Worm (Caenorhabditis elegans) whole organism, late embryonic: ENCODE data around the gene bcas-2.

Experiments used
- C08G9.2 ChIP-seq: sonication (generic microtip); optimal IDR thresholded peaks from 2 replicates; lab custom pipeline; 2016; ENCODE audit warnings: mild to moderate bottlenecking, missing genetic modification characterization, moderate library complexity, missing compliant biosample characterization
- C38D4.7 ChIP-seq: fragments of 200-800 bp; sonication (Bioruptor generic); optimal IDR thresholded peaks from 2 replicates; lab custom pipeline; 2018; ENCODE audit warnings: mild to moderate bottlenecking, missing genetic modification characterization, moderate library complexity, missing compliant biosample characterization
- T23F11.4 ChIP-seq: fragments of 200-800 bp; sonication (Bioruptor generic); optimal IDR thresholded peaks from 2 replicates; lab custom pipeline; 2018; ENCODE audit warnings: mild to moderate bottlenecking, missing genetic modification characterization, missing compliant biosample characterization
- ahr-1 ChIP-seq: sonication (generic microtip); optimal IDR thresholded peaks from 2 replicates; lab custom pipeline; 2016; ENCODE audit warnings: missing genetic modification characterization, missing compliant biosample characterization
- ceh-2 ChIP-seq: sonication (generic microtip); optimal IDR thresholded peaks from 2 replicates; lab custom pipeline; 2016; ENCODE audit warnings: missing genotype, missing genetic modification characterization, missing compliant biosample characterization
- ceh-24 ChIP-seq: sonication (generic microtip); optimal IDR thresholded peaks from 2 replicates; lab custom pipeline; 2016; ENCODE audit warnings: mild to moderate bottlenecking, missing genetic modification characterization, missing compliant biosample characterization
- ceh-30 ChIP-seq: fragments of 150-350 bp; optimal IDR thresholded peaks from 2 replicates; lab custom pipeline; 2014; ENCODE audit warnings: missing biosample characterization, missing genetic modification characterization
- ceh-31 ChIP-seq: sonication (generic microtip); optimal IDR thresholded peaks from 2 replicates; lab custom pipeline; 2016; ENCODE audit warnings: missing genetic modification characterization, missing compliant biosample characterization
- ceh-48 ChIP-seq: sonication (generic microtip); optimal IDR thresholded peaks from 2 replicates; lab custom pipeline; 2016; ENCODE audit warnings: missing genetic modification characterization, inconsistent platforms, missing compliant biosample characterization
- ceh-6 ChIP-seq: fragments of 200-800 bp; sonication (Bioruptor generic); optimal IDR thresholded peaks from 2 replicates; lab custom pipeline; 2018; ENCODE audit warnings: mild to moderate bottlenecking, missing genetic modification characterization, missing compliant biosample characterization
- ceh-9 ChIP-seq: sonication (generic microtip); optimal IDR thresholded peaks from 2 replicates; lab custom pipeline; 2016; ENCODE audit warnings: mild to moderate bottlenecking, missing genetic modification characterization, inconsistent platforms, missing compliant biosample characterization
- che-1 ChIP-seq: sonication (generic microtip); optimal IDR thresholded peaks from 2 replicates; lab custom pipeline; 2016; ENCODE audit warnings: mild to moderate bottlenecking, missing genetic modification characterization, missing compliant biosample characterization
- dmd-4 ChIP-seq: sonication (generic microtip); optimal IDR thresholded peaks from 2 replicates; lab custom pipeline; 2016; ENCODE audit warnings: borderline replicate concordance, missing genetic modification characterization, missing compliant biosample characterization
- dve-1 ChIP-seq: sonication (generic microtip); optimal IDR thresholded peaks from 2 replicates; lab custom pipeline; 2017; ENCODE audit warnings: antibody characterized with exemption, mild to moderate bottlenecking, missing genetic modification characterization, missing compliant biosample characterization
- elt-2 ChIP-seq: sonication (generic microtip); optimal IDR thresholded peaks from 2 replicates; lab custom pipeline; 2016; ENCODE audit warnings: missing genetic modification reagents, missing genetic modification characterization, missing compliant biosample characterization
- elt-4 ChIP-seq: sonication (generic microtip); optimal IDR thresholded peaks from 2 replicates; lab custom pipeline; 2016; ENCODE audit warnings: missing genetic modification characterization, missing compliant biosample characterization
- ets-4 ChIP-seq: sonication (generic microtip); optimal IDR thresholded peaks from 2 replicates; lab custom pipeline; 2016; ENCODE audit warnings: missing genetic modification characterization, missing compliant biosample characterization
- fax-1 ChIP-seq: sonication (generic microtip); optimal IDR thresholded peaks from 2 replicates; lab custom pipeline; 2016; ENCODE audit warnings: missing genotype, missing genetic modification characterization, missing compliant biosample characterization
- fkh-10 ChIP-seq: fragments of 150-350 bp; optimal IDR thresholded peaks from 2 replicates; lab custom pipeline; 2014; ENCODE audit warnings: missing biosample characterization, missing genetic modification reagents, missing genetic modification characterization
- fkh-6 ChIP-seq: sonication (generic microtip); optimal IDR thresholded peaks from 2 replicates; lab custom pipeline; 2016; ENCODE audit warnings: missing genetic modification characterization, missing compliant biosample characterization
- gmeb-2 ChIP-seq: sonication (generic microtip); optimal IDR thresholded peaks from 2 replicates; lab custom pipeline; 2016; ENCODE audit warnings: missing genetic modification characterization, inconsistent platforms, missing compliant biosample characterization
- hlh-13 ChIP-seq: fragments of 200-800 bp; sonication (Bioruptor generic); optimal IDR thresholded peaks from 2 replicates; lab custom pipeline; 2018; ENCODE audit warnings: mild to moderate bottlenecking, missing genetic modification characterization, missing compliant biosample characterization
- hlh-15 ChIP-seq: sonication (generic microtip); optimal IDR thresholded peaks from 2 replicates; lab custom pipeline; 2016; ENCODE audit warnings: missing genetic modification characterization, missing compliant biosample characterization
- hlh-6 ChIP-seq: sonication (generic microtip); optimal IDR thresholded peaks from 2 replicates; lab custom pipeline; 2016; ENCODE audit warnings: missing genotype, missing genetic modification characterization, missing compliant biosample characterization
- hlh-8 ChIP-seq: sonication (generic microtip); optimal IDR thresholded peaks from 2 replicates; lab custom pipeline; 2016; ENCODE audit warnings: missing genotype, missing genetic modification characterization, missing compliant biosample characterization
- lin-11 ChIP-seq: fragments of 200-800 bp; sonication (Bioruptor generic); optimal IDR thresholded peaks from 2 replicates; lab custom pipeline; 2018; ENCODE audit warnings: mild to moderate bottlenecking, missing genetic modification characterization, missing compliant biosample characterization
- madf-2 ChIP-seq: sonication (generic microtip); optimal IDR thresholded peaks from 2 replicates; lab custom pipeline; 2017; ENCODE audit warnings: missing genetic modification characterization, missing compliant biosample characterization
- mec-3 ChIP-seq: sonication (generic microtip); optimal IDR thresholded peaks from 2 replicates; lab custom pipeline; 2016; ENCODE audit warnings: borderline replicate concordance, missing genetic modification characterization, missing compliant biosample characterization
- nfya-1 ChIP-seq: sonication (generic microtip); optimal IDR thresholded peaks from 2 replicates; lab custom pipeline; 2017; ENCODE audit warnings: missing genetic modification characterization, mild to moderate bottlenecking, missing compliant biosample characterization, antibody characterized with exemption, moderate library complexity
- pat-9 ChIP-seq: fragments of 200-800 bp; sonication (Bioruptor generic); optimal IDR thresholded peaks from 2 replicates; lab custom pipeline; 2018; ENCODE audit warnings: mild to moderate bottlenecking, missing genetic modification characterization, moderate library complexity, missing compliant biosample characterization
- pax-1 ChIP-seq: fragments of 150-350 bp; optimal IDR thresholded peaks from 2 replicates; lab custom pipeline; 2014; ENCODE audit warnings: missing biosample characterization, missing genetic modification characterization
- pqm-1 ChIP-seq: sonication (generic microtip); optimal IDR thresholded peaks from 2 replicates; lab custom pipeline; 2016; ENCODE audit warnings: missing genetic modification characterization, missing compliant biosample characterization
- sdc-2 ChIP-seq: sonication (generic microtip); optimal IDR thresholded peaks from 2 replicates; lab custom pipeline; 2016; ENCODE audit warnings: missing genotype, missing genetic modification characterization, missing compliant biosample characterization
- syd-9 ChIP-seq: sonication (generic microtip); optimal IDR thresholded peaks from 2 replicates; lab custom pipeline; 2016; ENCODE audit warnings: mild to moderate bottlenecking, missing genetic modification characterization, moderate library complexity, missing compliant biosample characterization
- tbx-2 ChIP-seq: sonication (generic microtip); optimal IDR thresholded peaks from 2 replicates; lab custom pipeline; 2016; ENCODE audit warnings: missing genetic modification characterization, missing compliant biosample characterization
- tbx-7 ChIP-seq: sonication (generic microtip); optimal IDR thresholded peaks from 2 replicates; lab custom pipeline; 2016; ENCODE audit warnings: missing genotype, missing genetic modification characterization, missing compliant biosample characterization
- ttx-3 ChIP-seq: sonication (generic microtip); optimal IDR thresholded peaks from 2 replicates; lab custom pipeline; 2016; ENCODE audit warnings: missing genetic modification reagents, missing genetic modification characterization, missing compliant biosample characterization
- unc-3 ChIP-seq, 2 experiments: fragments of 200-800 bp in 1 of 2; sonication (Bioruptor generic) in 1 of 2; sonication (generic microtip) in 1 of 2; conservative IDR thresholded peaks in 1 of 2; optimal IDR thresholded peaks in 1 of 2; 2 replicates each; pipeline versions ENCODE4 v1.3.6 to Lab custom; 2016 to 2022; ENCODE audit warnings: missing compliant biosample characterization in 2 of 2, missing genetic modification characterization in 2 of 2, missing genetic modification reagents in 1 of 2
- unc-55 ChIP-seq: sonication (generic microtip); optimal IDR thresholded peaks from 2 replicates; lab custom pipeline; 2017; ENCODE audit warnings: missing biosample characterization, missing genetic modification reagents, missing genetic modification characterization
- unc-86 ChIP-seq: sonication (generic microtip); optimal IDR thresholded peaks from 2 replicates; lab custom pipeline; 2016; ENCODE audit warnings: missing genetic modification characterization, missing compliant biosample characterization

The bcas-2 gene

DNA sequence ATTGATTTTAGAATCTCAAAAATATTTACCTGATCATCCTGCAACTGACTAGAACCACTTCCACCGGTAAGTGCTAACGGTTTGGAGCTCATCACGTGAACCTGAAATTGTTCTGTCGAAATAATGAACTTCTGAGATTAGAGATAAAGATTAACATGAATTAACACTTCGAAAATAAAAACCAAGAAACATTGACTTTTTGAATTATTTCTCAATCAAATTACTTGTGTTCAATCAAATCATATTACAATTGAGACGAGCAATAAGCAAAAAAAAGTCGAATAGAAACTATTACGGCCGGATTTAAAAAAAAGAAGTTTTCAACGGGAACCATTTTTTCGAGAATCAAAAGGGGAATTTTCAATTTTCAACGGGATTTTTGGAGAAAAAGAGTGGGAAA, at the start of gene bcas-2:
bcas-2 (minus strand) TSS at position 101 of the 400 bp plus-strand sequence.
- TF ChIP-seq ahr-1: no peak

DNA sequence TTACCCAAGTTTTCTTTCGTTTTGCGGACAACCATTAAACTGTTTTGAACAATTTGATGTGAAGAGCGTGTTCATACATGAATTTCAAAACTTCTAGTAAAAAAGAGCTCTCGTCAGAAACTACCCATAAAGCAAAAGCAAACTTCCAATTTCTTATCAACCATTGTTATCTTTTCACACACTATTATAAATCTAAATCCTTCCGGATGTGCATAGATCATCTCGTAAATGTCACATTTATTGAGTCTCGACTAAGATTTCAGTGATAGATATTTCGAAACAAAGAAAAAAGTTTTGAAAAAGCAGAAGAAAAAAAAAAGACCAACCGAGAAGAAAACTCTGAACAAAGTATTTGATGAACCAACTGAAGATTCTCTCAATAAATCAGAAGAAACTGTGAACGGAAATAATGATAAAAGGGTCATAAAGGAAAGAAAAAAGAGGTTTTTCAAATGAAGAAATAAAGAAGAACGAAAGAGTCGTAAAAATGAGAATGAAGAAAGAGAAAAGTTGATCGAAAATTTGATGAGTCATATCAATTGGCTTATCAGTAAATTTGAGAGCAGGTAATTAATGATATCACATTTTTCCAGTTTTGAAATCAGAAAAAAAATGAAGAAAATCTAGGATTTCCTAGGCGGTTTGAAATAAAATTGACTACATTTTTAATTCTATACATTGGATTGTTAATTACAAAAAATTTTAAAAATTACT, 45.0 kb upstream of the bcas-2 start:
- no peak for TF ChIP-seq tbx-2
- no peak for TF ChIP-seq dmd-4 (tag; lab: Kevin White, UChicago)
- TF ChIP-seq gmeb-2: no peak
- TF ChIP-seq elt-4: no peak
- no peak for TF ChIP-seq hlh-13 (GFP tag; lab: Kevin White, UChicago)
- TF ChIP-seq hlh-15: no peak
- TF ChIP-seq ceh-9 (tag; lab: Kevin White, UChicago): no peak
- no peak for TF ChIP-seq ttx-3
- no peak for TF ChIP-seq hlh-8 (tag; lab: Kevin White, UChicago)
- no peak for TF ChIP-seq tbx-7 (tag; lab: Kevin White, UChicago)
- no peak for TF ChIP-seq sdc-2
- TF ChIP-seq ets-4 (tag; lab: Kevin White, UChicago): no peak
- no peak for TF ChIP-seq unc-55 (GFP tag; lab: Kevin White, UChicago)
- TF ChIP-seq unc-3 (GFP tag; conservative IDR thresholded peaks at IDR 0.05; lab: Robert Waterston, UW): no peak
- TF ChIP-seq unc-3 (tag; optimal IDR thresholded peaks at IDR 0.05; lab: Kevin White, UChicago): no peak

DNA sequence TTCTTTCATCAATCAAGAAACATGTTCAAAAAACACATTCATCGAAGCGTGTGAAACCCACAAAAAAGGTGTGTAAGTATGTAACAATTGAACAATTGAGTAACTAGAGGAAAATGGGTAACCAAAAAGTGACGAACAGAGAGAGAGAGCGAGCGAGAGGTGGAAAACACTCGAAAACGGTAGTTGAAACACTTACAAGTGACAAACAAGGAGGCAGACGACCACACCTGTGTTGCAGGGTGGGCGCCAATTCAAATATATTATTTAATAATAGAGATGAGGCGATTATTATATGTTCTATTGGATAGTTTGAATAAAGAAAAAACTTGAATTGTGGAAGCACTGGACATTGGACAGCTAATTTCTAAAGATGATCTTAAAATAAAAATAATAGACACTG, 43.7 kb upstream of the bcas-2 start:
- TF ChIP-seq madf-2 (tag; lab: Kevin White, UChicago) (no peak), tbx-2 (no peak), unc-3 (GFP tag; conservative IDR thresholded peaks at IDR 0.05; lab: Robert Waterston, UW) (no peak), unc-3 (tag; optimal IDR thresholded peaks at IDR 0.05; lab: Kevin White, UChicago) (no peak), dmd-4 (tag; lab: Kevin White, UChicago) (no peak), pqm-1 (no peak), fkh-6 (tag; lab: Kevin White, UChicago) (no peak)

DNA sequence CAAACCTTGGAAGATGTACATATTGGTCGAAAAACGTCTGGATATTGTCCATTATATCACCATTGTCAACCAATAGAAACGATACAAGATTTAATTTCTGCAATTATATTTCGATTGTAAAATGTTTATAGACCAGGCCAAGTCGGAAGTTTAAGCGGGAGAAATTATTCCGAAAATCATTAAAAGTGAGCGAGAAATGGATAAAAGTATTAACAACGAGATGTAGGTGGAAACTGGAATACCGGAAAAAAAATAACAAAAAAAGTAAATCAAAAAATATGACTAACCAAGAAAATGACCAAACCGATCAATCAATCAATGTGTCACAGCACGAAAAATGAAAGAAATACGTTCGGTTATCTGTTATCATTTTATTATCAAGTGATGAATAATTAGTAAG, 41.6 kb upstream of the bcas-2 start, which contains the start of gene F47D12.6:
F47D12.6 (minus strand) TSS at position 101 of the 400 bp plus-strand sequence.
- TF ChIP-seq pax-1 (tag; lab: Kevin White, UChicago) (no peak), fax-1 (tag; lab: Kevin White, UChicago) (no peak), tbx-2 (no peak), T23F11.4 (GFP tag; lab: Kevin White, UChicago) (no peak), dve-1 (tag; lab: Kevin White, UChicago) (no peak), syd-9 (no peak), hlh-6 (tag; lab: Kevin White, UChicago) (no peak), dmd-4 (tag; lab: Kevin White, UChicago) (no peak), nfya-1 (no peak), gmeb-2 (no peak), ceh-24 (tag; lab: Kevin White, UChicago) (no peak)

DNA sequence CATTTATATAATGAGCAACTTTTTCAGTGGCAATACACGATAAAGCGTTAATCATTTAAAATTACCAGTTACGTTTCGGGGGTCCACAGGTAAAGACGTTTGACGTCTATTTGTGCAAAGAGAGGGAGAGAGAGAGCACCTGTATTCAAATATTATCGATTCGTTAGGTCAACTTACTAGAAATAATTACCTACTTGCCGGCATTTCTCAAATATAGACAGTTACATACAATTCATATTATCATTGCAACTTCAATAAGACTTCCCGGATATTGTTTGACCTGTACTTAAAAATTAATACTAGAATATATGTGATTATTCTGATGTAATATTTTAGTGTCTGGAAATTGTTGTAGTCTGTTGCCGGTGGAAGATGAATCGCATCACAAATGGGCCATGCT, 40.3 kb upstream of the bcas-2 start, which contains the start of gene gadr-3:
gadr-3 (minus strand) TSS at position 101 of the 400 bp plus-strand sequence.
- no peak for TF ChIP-seq elt-4
- TF ChIP-seq syd-9: no peak
- TF ChIP-seq unc-86 (tag; lab: Kevin White, UChicago): no peak
- no peak for TF ChIP-seq C08G9.2 (tag; lab: Kevin White, UChicago)
- no peak for TF ChIP-seq elt-2 (tag; lab: Kevin White, UChicago)
- TF ChIP-seq ets-4 (tag; lab: Kevin White, UChicago): no peak
- no peak for TF ChIP-seq gmeb-2
- TF ChIP-seq ceh-30 (tag; lab: Kevin White, UChicago): no peak
- no peak for TF ChIP-seq ttx-3
- TF ChIP-seq fax-1 (tag; lab: Kevin White, UChicago): no peak
- TF ChIP-seq, all 69 proteins: peak for 0

DNA sequence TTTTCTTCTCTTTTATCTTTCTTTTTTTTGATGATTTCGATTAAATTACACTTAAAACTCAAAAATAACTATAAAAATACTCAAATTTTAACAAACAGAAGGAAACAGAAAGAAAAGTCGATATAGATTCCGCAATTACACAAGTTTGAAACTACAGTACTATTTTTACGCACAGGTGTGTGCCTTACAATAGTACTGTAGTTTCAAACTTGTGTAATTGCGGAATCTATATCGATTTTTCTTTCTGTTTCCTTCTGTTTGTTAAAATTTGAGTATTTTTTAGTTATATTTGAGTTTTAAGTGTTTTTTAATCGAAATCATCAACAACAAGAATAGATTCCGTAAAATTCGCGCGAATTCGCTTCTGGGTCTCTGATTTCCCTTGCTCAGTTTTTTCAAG, 37.4 kb upstream of the bcas-2 start:
- TF ChIP-seq mec-3 (no peak), dmd-4 (tag; lab: Kevin White, UChicago) (no peak), ceh-48 (tag; lab: Kevin White, UChicago) (no peak), syd-9 (no peak), hlh-8 (tag; lab: Kevin White, UChicago) (no peak), ceh-31 (tag; lab: Kevin White, UChicago) (no peak), ceh-2 (no peak), C38D4.7 (GFP tag; lab: Kevin White, UChicago) (no peak), madf-2 (tag; lab: Kevin White, UChicago) (no peak), ceh-6 (GFP tag; lab: Kevin White, UChicago) (no peak), che-1 (tag; lab: Kevin White, UChicago) (no peak), hlh-13 (GFP tag; lab: Kevin White, UChicago) (no peak), pat-9 (tag; lab: Kevin White, UChicago) (no peak), fkh-10 (GFP tag; lab: Kevin White, UChicago) (no peak), elt-2 (tag; lab: Kevin White, UChicago) (no peak), lin-11 (tag; lab: Kevin White, UChicago) (no peak), tbx-7 (tag; lab: Kevin White, UChicago) (no peak)
